Worm (Caenorhabditis elegans) whole organism, L3 larva: ENCODE results near the gene Y53F4B.27.
"Not testable (repeated sequence)": the region's sequence is repeated elsewhere in the genome, so short reads cannot be mapped to it uniquely, and the experiment has no call there.

Experiments
- R02D3.7 ChIP-seq: fragments of 150-350 bp; optimal IDR thresholded peaks from 2 replicates; lab custom pipeline; 2014; ENCODE audit warnings: missing biosample characterization, missing genetic modification characterization
- aly-2 ChIP-seq: fragments of 150-350 bp; optimal IDR thresholded peaks from 2 replicates; lab custom pipeline; 2014; ENCODE audit warnings: missing biosample characterization, missing genetic modification characterization
- ceh-16 ChIP-seq: sonication (generic microtip); optimal IDR thresholded peaks from 2 replicates; lab custom pipeline; 2017; ENCODE audit warnings: missing biosample characterization, missing genetic modification characterization
- ceh-9 ChIP-seq: sonication (generic microtip); optimal IDR thresholded peaks from 2 replicates; lab custom pipeline; 2018; ENCODE audit warnings: missing biosample characterization, missing genetic modification characterization
- daf-12 ChIP-seq: fragments of 150-350 bp; optimal IDR thresholded peaks from 2 replicates; lab custom pipeline; 2014; ENCODE audit warnings: missing biosample characterization, missing genetic modification reagents, missing genetic modification characterization
- elt-2 ChIP-seq: sonication (generic microtip); optimal IDR thresholded peaks from 2 replicates; lab custom pipeline; 2016; ENCODE audit warnings: missing genetic modification reagents, mild to moderate bottlenecking, missing genetic modification characterization, missing compliant biosample characterization
- fkh-10 ChIP-seq: sonication (generic microtip); optimal IDR thresholded peaks from 2 replicates; lab custom pipeline; 2017; ENCODE audit warnings: missing biosample characterization, missing genetic modification reagents, missing genetic modification characterization
- fkh-2 ChIP-seq: fragments of 150-350 bp; optimal IDR thresholded peaks from 2 replicates; lab custom pipeline; 2014; ENCODE audit warnings: missing biosample characterization, missing genetic modification reagents, missing genetic modification characterization
- fos-1 ChIP-seq: fragments of 150-350 bp; optimal IDR thresholded peaks from 2 replicates; lab custom pipeline; 2014; ENCODE audit warnings: missing biosample characterization, missing genetic modification characterization
- jun-1 ChIP-seq: fragments of 150-350 bp; optimal IDR thresholded peaks from 2 replicates; lab custom pipeline; 2014; ENCODE audit warnings: missing biosample characterization, missing genetic modification reagents, missing genetic modification characterization
- lin-15B ChIP-seq: fragments of 150-350 bp; optimal IDR thresholded peaks from 2 replicates; lab custom pipeline; 2014; ENCODE audit warnings: missing biosample characterization, missing genetic modification characterization
- lin-39 ChIP-seq: fragments of 150-350 bp; optimal IDR thresholded peaks from 2 replicates; lab custom pipeline; 2018; ENCODE audit warnings: missing biosample characterization, missing genetic modification reagents, missing genetic modification characterization
- lsy-12 ChIP-seq: sonication (generic microtip); optimal IDR thresholded peaks from 2 replicates; lab custom pipeline; 2016; ENCODE audit warnings: mild to moderate bottlenecking, missing genetic modification characterization, missing compliant biosample characterization
- mdl-1 ChIP-seq: fragments of 150-350 bp; optimal IDR thresholded peaks from 2 replicates; lab custom pipeline; 2014; ENCODE audit warnings: missing biosample characterization, missing genetic modification characterization
- nfya-1 ChIP-seq: sonication (generic microtip); optimal IDR thresholded peaks from 2 replicates; lab custom pipeline; 2017; ENCODE audit warnings: missing genetic modification characterization, mild to moderate bottlenecking, missing compliant biosample characterization, antibody characterized with exemption, moderate library complexity; ENCODE audit not compliant: insufficient read depth
- nhr-11 ChIP-seq: fragments of 150-350 bp; optimal IDR thresholded peaks from 2 replicates; lab custom pipeline; 2014; ENCODE audit warnings: missing biosample characterization, missing genetic modification characterization
- nhr-12 ChIP-seq: fragments of 150-350 bp; optimal IDR thresholded peaks from 2 replicates; lab custom pipeline; 2014; ENCODE audit warnings: missing biosample characterization, missing genetic modification characterization
- nhr-23 ChIP-seq: fragments of 150-350 bp; optimal IDR thresholded peaks from 2 replicates; lab custom pipeline; 2014; ENCODE audit warnings: missing biosample characterization, missing genetic modification reagents, missing genetic modification characterization
- nhr-237 ChIP-seq: fragments of 150-350 bp; optimal IDR thresholded peaks from 2 replicates; lab custom pipeline; 2014; ENCODE audit warnings: missing biosample characterization, missing genetic modification characterization
- nhr-28 ChIP-seq: fragments of 150-350 bp; optimal IDR thresholded peaks from 2 replicates; lab custom pipeline; 2014; ENCODE audit warnings: missing biosample characterization, missing genetic modification characterization
- nhr-43 ChIP-seq: sonication (generic microtip); optimal IDR thresholded peaks from 2 replicates; lab custom pipeline; 2016; ENCODE audit warnings: mild to moderate bottlenecking, missing genetic modification characterization, missing compliant biosample characterization; ENCODE audit not compliant: poor library complexity, severe bottlenecking
- nhr-76 ChIP-seq: fragments of 150-350 bp; sonication (generic microtip); optimal IDR thresholded peaks from 5 replicates; lab custom pipeline; 2014; ENCODE audit warnings: missing biosample characterization, missing genetic modification characterization
- pha-4 ChIP-seq: fragments of 150-350 bp; optimal IDR thresholded peaks from 2 replicates; lab custom pipeline; 2014; ENCODE audit warnings: missing biosample characterization, missing genetic modification reagents, missing genetic modification characterization
- pqm-1 ChIP-seq: fragments of 150-350 bp; optimal IDR thresholded peaks from 2 replicates; lab custom pipeline; 2017; ENCODE audit warnings: missing biosample characterization, missing genetic modification characterization, inconsistent platforms
- sea-2 ChIP-seq: fragments of 150-350 bp; sonication (generic microtip); optimal IDR thresholded peaks from 4 replicates; lab custom pipeline; 2014; ENCODE audit warnings: missing biosample characterization, missing genetic modification reagents, missing genetic modification characterization
- skn-1 ChIP-seq: fragments of 150-350 bp; optimal IDR thresholded peaks from 2 replicates; lab custom pipeline; 2014; ENCODE audit warnings: missing biosample characterization, missing genetic modification characterization
- snpc-4 ChIP-seq: fragments of 150-350 bp; optimal IDR thresholded peaks from 2 replicates; lab custom pipeline; 2014; ENCODE audit warnings: missing biosample characterization, missing genetic modification characterization
- tbx-2 ChIP-seq: sonication (generic microtip); optimal IDR thresholded peaks from 2 replicates; lab custom pipeline; 2016; ENCODE audit warnings: mild to moderate bottlenecking, missing genetic modification characterization, missing compliant biosample characterization
- unc-39 ChIP-seq: sonication (generic microtip); optimal IDR thresholded peaks from 4 replicates; lab custom pipeline; 2017; ENCODE audit warnings: missing biosample characterization, missing genetic modification characterization
- unc-62 ChIP-seq: fragments of 150-350 bp; sonication (generic microtip); optimal IDR thresholded peaks from 4 replicates; lab custom pipeline; 2014; ENCODE audit warnings: missing biosample characterization, missing genetic modification reagents, missing genetic modification characterization
- zag-1 ChIP-seq: fragments of 150-350 bp; optimal IDR thresholded peaks from 2 replicates; lab custom pipeline; 2014; ENCODE audit warnings: missing biosample characterization, missing genetic modification characterization
- ztf-11 ChIP-seq: fragments of 150-350 bp; optimal IDR thresholded peaks from 2 replicates; lab custom pipeline; 2014; ENCODE audit warnings: missing biosample characterization, missing genetic modification characterization

Gene Y53F4B.27

DNA sequence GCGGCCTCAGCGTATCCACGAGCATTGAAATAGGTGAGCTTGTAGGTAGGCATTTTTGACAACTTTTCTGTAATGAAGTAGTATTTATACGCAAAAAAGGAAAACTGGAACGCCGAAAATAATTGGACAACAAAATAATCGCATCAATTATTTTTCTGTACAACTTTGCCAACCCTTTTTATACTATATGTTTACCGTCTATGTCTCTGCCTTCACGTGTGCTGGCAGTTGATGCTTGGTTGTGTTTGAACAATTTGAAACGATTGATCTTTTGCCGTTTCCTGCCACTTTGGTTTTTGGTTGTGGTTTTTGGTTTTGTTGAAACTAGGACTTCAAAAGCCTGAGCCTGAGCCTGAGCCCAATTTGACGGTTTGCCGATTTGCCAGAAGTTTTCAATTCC lies 21.6 kb downstream of the Y53F4B.27 start, which contains the start of gene gst-28:
Gene gst-28, minus strand, starts transcription at position 238 of the 400 bp plus-strand sequence.
- TF ChIP-seq nhr-12 (tag; lab: Kevin White, UChicago) (no peak), fkh-10 (no peak), sea-2 (GFP tag; lab: Kevin White, UChicago) (no peak), nfya-1 (tag; lab: Kevin White, UChicago) (no peak), daf-12 (no peak), nhr-28 (tag; lab: Kevin White, UChicago) (no peak), lin-39 (tag; lab: Kevin White, UChicago) (no peak), unc-39 (no peak), nhr-23 (tag; lab: Kevin White, UChicago) (no peak), nhr-43 (tag; lab: Kevin White, UChicago) (no peak), jun-1 (tag; lab: Kevin White, UChicago) (no peak), fos-1 (no peak), mdl-1 (no peak), elt-2 (tag; lab: Kevin White, UChicago) (peak; percentile 15), tbx-2 (tag; lab: Kevin White, UChicago) (no peak), nhr-11 (no peak), nhr-237 (tag; lab: Kevin White, UChicago) (no peak), pqm-1 (tag; lab: Kevin White, UChicago) (peak; percentile 41), lin-15B (tag; lab: Kevin White, UChicago) (no peak), pha-4 (tag; lab: Kevin White, UChicago) (peak; percentile 40), snpc-4 (tag; lab: Kevin White, UChicago) (no peak)

DNA sequence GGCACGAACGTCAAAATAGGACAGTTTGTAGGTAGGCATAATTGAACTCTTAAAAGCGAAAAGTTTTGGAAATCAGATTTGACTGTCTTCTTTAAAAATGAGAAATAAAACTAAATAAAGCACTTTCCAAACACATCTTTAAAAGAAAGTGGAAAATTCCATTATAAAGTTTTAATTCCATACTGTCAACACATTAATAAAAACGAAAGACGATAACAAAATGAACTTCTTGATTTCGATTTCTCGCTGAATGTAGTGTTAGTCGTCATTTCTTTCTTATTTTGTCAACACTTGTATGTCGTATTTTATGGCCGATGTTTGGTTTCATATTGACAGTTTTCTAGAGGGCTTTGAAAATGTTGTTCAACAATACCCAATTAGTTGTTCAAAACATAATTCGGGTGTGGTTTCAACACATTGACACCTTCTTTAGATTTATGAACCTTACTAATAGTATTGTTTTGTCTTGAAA lies 24.2 kb downstream of the Y53F4B.27 start, which contains the start of gene gst-29:
Gene gst-29, minus strand, starts transcription at position 51 of the 472 bp plus-strand sequence.
- TF ChIP-seq fkh-10 (no peak), nhr-12 (tag; lab: Kevin White, UChicago) (no peak), ztf-11 (no peak), ceh-16 (tag; lab: Kevin White, UChicago) (no peak), ceh-9 (tag; lab: Kevin White, UChicago) (no peak), lin-15B (tag; lab: Kevin White, UChicago) (no peak), unc-62 (GFP tag; lab: Kevin White, UChicago) (no peak), nhr-76 (tag; lab: Kevin White, UChicago) (no peak), pha-4 (tag; lab: Kevin White, UChicago) (peak; percentile 43), elt-2 (tag; lab: Kevin White, UChicago) (peak; percentile 6), pqm-1 (tag; lab: Kevin White, UChicago) (peak; percentile 33), lin-39 (tag; lab: Kevin White, UChicago) (no peak), nhr-43 (tag; lab: Kevin White, UChicago) (no peak), R02D3.7 (no peak), sea-2 (GFP tag; lab: Kevin White, UChicago) (no peak), aly-2 (tag; lab: Kevin White, UChicago) (no peak), nhr-237 (tag; lab: Kevin White, UChicago) (no peak), zag-1 (tag; lab: Kevin White, UChicago) (no peak)

DNA sequence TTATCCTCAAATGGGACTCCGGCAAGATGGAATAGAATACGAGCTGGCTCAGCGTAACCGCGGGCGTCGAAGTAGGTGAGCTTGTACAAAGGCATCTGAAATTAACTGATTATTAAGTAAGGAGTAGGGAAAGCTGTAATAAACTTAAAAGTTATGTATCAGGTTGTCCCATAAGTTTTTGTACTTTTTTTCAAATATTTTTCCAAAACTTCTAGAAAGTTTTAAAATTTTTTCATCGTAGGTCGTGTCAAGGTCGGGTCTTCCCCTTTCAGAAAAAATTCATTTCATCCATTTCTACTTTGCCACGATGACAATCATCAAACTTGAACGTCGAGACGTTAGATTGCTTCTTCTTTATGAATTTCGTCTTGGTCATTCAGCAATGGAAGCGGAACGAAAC lies 26.1 kb downstream of the Y53F4B.27 start, which contains the start of gene gst-39:
Gene gst-39, minus strand, starts transcription at position 101 of the 400 bp plus-strand sequence.
- TF ChIP-seq ceh-9 (tag; lab: Kevin White, UChicago); lsy-12 (tag; lab: Kevin White, UChicago); fkh-2: not testable (repeated sequence)

DNA sequence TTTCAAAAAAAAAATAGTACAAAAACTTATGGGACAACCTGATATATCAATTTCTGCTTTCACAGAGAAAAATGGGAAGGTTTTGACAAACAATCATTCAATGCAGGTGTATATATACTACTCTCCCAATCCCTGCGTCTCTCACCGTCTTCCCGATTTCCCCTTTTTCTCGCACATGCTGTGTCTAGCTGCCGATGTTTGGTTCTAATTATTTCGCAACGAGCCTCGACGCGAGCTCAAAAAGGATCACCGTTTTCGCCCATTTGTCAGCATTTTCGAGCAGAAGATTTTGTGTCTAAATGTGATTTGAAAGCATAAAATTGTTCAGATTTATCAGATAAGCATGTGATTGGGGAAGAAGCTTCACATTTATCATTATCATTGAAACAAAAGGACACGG lies 27.5 kb downstream of the Y53F4B.27 start:
- TF ChIP-seq lin-39 (tag; lab: Kevin White, UChicago), result peak; percentile 46
- TF ChIP-seq elt-2 (tag; lab: Kevin White, UChicago), result no peak
- TF ChIP-seq pha-4 (tag; lab: Kevin White, UChicago), result peak; percentile 54
- TF ChIP-seq skn-1 (tag; lab: Kevin White, UChicago), result peak; percentile 76
- no peak for TF ChIP-seq mdl-1
- peak; percentile 37 for TF ChIP-seq nfya-1 (tag; lab: Kevin White, UChicago)
- TF ChIP-seq, all 47 proteins: peak for 4
